Worm (Caenorhabditis elegans) whole organism, L1 larva: ENCODE measurements around the gene lin-24.

Experiments used
- ceh-82 ChIP-seq, 3 experiments: fragments of 150-350 bp in 1 of 3; sonication (generic microtip) in 2 of 3; optimal IDR thresholded peaks; 2 replicates each; lab custom pipeline; 2014 to 2017; ENCODE audit warnings: missing biosample characterization in 3 of 3, missing genetic modification characterization in 3 of 3
- ceh-90 ChIP-seq: sonication (generic microtip); optimal IDR thresholded peaks from 2 replicates; lab custom pipeline; 2016; ENCODE audit warnings: missing genetic modification characterization, missing compliant biosample characterization
- egl-27 ChIP-seq, 2 experiments: fragments of 150-350 bp in 1 of 2; sonication (generic microtip); optimal IDR thresholded peaks; 3 replicates each; lab custom pipeline; 2017 to 2018; ENCODE audit warnings: missing biosample characterization in 2 of 2, missing genetic modification characterization in 2 of 2, missing genetic modification reagents in 2 of 2
- fkh-4 ChIP-seq: sonication (generic microtip); optimal IDR thresholded peaks from 2 replicates; lab custom pipeline; 2016; ENCODE audit warnings: missing compliant biosample characterization, missing genetic modification characterization, borderline replicate concordance
- lin-39 ChIP-seq: fragments of 150-350 bp; optimal IDR thresholded peaks from 2 replicates; lab custom pipeline; 2014; ENCODE audit warnings: missing biosample characterization, missing genetic modification reagents, missing genetic modification characterization
- nhr-77 ChIP-seq: fragments of 150-350 bp; optimal IDR thresholded peaks from 2 replicates; lab custom pipeline; 2014; ENCODE audit warnings: missing biosample characterization, missing genetic modification characterization
- snpc-4 ChIP-seq: fragments of 150-350 bp; optimal IDR thresholded peaks from 2 replicates; lab custom pipeline; 2014; ENCODE audit warnings: missing biosample characterization, missing genetic modification characterization
- sptf-1 ChIP-seq: fragments of 150-350 bp; optimal IDR thresholded peaks from 2 replicates; lab custom pipeline; 2014; ENCODE audit warnings: missing biosample characterization, missing genetic modification characterization
- unc-62 ChIP-seq: fragments of 150-350 bp; optimal IDR thresholded peaks from 2 replicates; lab custom pipeline; 2014; ENCODE audit warnings: missing biosample characterization, missing genetic modification reagents, missing genetic modification characterization
- unc-86 ChIP-seq: sonication (generic microtip); optimal IDR thresholded peaks from 2 replicates; lab custom pipeline; 2016; ENCODE audit warnings: missing genetic modification characterization, missing compliant biosample characterization
- zag-1 ChIP-seq: fragments of 150-350 bp; optimal IDR thresholded peaks from 2 replicates; lab custom pipeline; 2014; ENCODE audit warnings: missing biosample characterization, missing genetic modification characterization

DNA sequence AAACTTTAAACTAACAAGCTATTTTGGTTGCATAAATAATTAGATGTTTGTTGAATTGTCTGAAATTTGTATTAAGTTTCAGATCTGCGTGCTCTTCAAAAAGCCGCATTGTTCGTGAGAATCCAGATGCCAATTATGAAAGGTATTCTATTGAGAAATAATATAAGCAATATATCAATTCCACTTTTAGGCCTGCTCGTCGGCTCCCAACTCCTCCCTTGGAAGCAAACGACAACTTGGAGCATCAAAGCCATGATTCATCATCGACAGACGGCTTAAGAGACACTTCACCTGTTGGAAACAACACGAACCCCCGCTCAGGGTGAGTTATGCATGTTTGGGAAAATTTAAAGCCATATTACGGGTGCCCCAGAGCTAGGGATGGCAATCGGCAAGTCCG is 33.4 kb downstream of the lin-24 start:
- no peak for TF ChIP-seq unc-62 (GFP tag; lab: Kevin White, UChicago)
- no peak for TF ChIP-seq snpc-4 (tag; lab: Kevin White, UChicago)
- no peak for TF ChIP-seq zag-1 (tag; lab: Kevin White, UChicago)
- no peak for TF ChIP-seq lin-39 (tag; lab: Kevin White, UChicago)
- TF ChIP-seq nhr-77 (tag; lab: Kevin White, UChicago), result no peak
- TF ChIP-seq ceh-82 (tag; optimal IDR thresholded peaks at IDR 0.05; lab: Kevin White, UChicago), result no peak
- TF ChIP-seq sptf-1 (tag; lab: Kevin White, UChicago), result no peak
- no peak for TF ChIP-seq unc-86
- TF ChIP-seq fkh-4 (tag; lab: Kevin White, UChicago), result no peak
- no peak for TF ChIP-seq ceh-90 (tag; lab: Kevin White, UChicago)
- TF ChIP-seq egl-27 (tag; optimal IDR thresholded peaks at IDR 0.05; lab: Kevin White, UChicago), result no peak
